Worm (Caenorhabditis elegans): ENCODE measurements around the gene F09E5.12.

Gene F09E5.12

DNA sequence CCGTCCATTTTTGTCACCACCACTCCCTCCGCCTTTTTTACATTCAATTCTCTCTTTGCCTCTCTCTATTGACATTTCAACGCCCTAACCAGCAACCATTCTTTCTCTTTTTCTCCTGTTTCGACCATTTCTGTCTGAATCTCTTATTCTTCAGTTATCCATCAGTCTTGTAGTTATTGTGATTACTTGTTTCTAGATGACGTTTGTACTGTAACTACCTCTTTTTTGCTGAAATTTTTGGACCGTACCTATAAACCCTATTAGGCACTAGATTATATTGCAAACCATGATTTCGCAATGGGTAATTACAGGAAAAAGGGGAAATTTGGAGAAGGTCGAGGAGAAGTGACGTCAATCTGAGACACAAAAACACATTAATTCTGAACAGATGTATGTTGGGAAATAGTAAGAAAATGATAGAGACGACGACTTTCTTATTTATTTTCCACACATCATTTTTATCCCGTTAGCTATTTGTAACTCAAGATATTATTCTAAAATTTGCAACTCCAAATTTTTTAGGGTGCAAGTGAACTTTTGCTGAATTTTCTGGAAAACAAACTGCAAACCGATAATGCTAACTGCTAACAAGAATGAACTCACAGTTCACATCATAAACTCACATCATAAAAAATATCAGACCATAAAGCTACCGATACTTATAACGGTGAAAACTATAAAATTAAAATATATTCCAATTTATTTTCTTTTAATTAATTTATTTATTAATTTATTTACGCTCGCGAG is 50.2 kb downstream of the F09E5.12 start:
- TF ChIP-seq hmg-11 (tag; optimal IDR thresholded peaks at IDR 0.05) (peak; percentile 9), aly-2 (tag; optimal IDR thresholded peaks at IDR 0.05) (no peak), nhr-77 (tag; optimal IDR thresholded peaks at IDR 0.05) (peak; percentile 66), snpc-4 (tag; optimal IDR thresholded peaks at IDR 0.05) (no peak), nhr-23 (tag; optimal IDR thresholded peaks at IDR 0.05) (peak; percentile 36), elt-2 (tag; optimal IDR thresholded peaks at IDR 0.05) (peak; percentile 59), nhr-67 (tag; optimal IDR thresholded peaks at IDR 0.05) (no peak), pqm-1 (tag; optimal IDR thresholded peaks at IDR 0.05) (peak; percentile 65), egl-5 (tag; optimal IDR thresholded peaks at IDR 0.05) (peak; percentile 2), ztf-4 (tag; optimal IDR thresholded peaks at IDR 0.05) (no peak), fkh-2 (tag; optimal IDR thresholded peaks at IDR 0.05) (no peak), nhr-28 (tag; optimal IDR thresholded peaks at IDR 0.05) (no peak), nhr-25 (tag; optimal IDR thresholded peaks at IDR 0.05) (peak; percentile 57), ceh-28 (tag; optimal IDR thresholded peaks at IDR 0.05) (peak; percentile 45), unc-39 (tag; optimal IDR thresholded peaks at IDR 0.05) (no peak), sea-2 (GFP tag; optimal IDR thresholded peaks at IDR 0.05) (no peak), elt-3 (tag; optimal IDR thresholded peaks at IDR 0.05) (no peak), zag-1 (tag; optimal IDR thresholded peaks at IDR 0.05) (no peak), eor-1 (tag; optimal IDR thresholded peaks at IDR 0.05) (no peak), R02D3.7 (tag; optimal IDR thresholded peaks at IDR 0.05) (no peak), lin-39 (tag; optimal IDR thresholded peaks at IDR 0.05) (no peak), daf-12 (tag; optimal IDR thresholded peaks at IDR 0.05) (no peak), nhr-43 (tag; optimal IDR thresholded peaks at IDR 0.05; ENCODE audit: poor library complexity, severe bottlenecking) (no peak), pha-4 (tag; optimal IDR thresholded peaks at IDR 0.05) (peak; percentile 99)
